Worm (Caenorhabditis elegans): ENCODE results near the gene M60.4.

ce11 chrX:8219428-8219827 is 16.7 kb downstream of the M60.4 start, which contains the start of gene K02A6.1:
- TF ChIP-seq dao-5 (tag; optimal IDR thresholded peaks at IDR 0.05), result no peak
- no peak for TF ChIP-seq W03F9.2 (tag; optimal IDR thresholded peaks at IDR 0.05)
